Fruit fly (Drosophila melanogaster) whole organism, embryonic: ENCODE measurements around the gene cold.

Source experiments
- Atf6 ChIP-seq: fragments of 200-800 bp; sonication (Bioruptor generic); IDR thresholded peaks from 2 replicates; pipeline ENCODE4 v1.3.6; 2022; ENCODE audit warnings: missing biosample characterization, missing genetic modification characterization
- B-H2 ChIP-seq: fragments of 200-800 bp; sonication (Bioruptor generic); optimal IDR thresholded peaks from 2 replicates; lab custom pipeline; 2018; ENCODE audit warnings: missing biosample characterization, mild to moderate bottlenecking, missing genetic modification characterization
- BEAF-32 ChIP-seq: fragments of 200-800 bp; sonication (Bioruptor generic); optimal IDR thresholded peaks from 3 replicates; lab custom pipeline; 2017; ENCODE audit warnings: missing biosample characterization, missing genetic modification characterization, mild to moderate bottlenecking, moderate library complexity, missing genetic modification reagents
- Bgb ChIP-seq: fragments of 200-800 bp; sonication (Bioruptor generic); IDR thresholded peaks from 2 replicates; pipeline ENCODE4 v1.3.6; 2022; ENCODE audit warnings: missing biosample characterization, missing genetic modification characterization; ENCODE audit not compliant: partially characterized antibody
- CG10543 ChIP-seq: fragments of 200-800 bp; sonication (Bioruptor generic); optimal IDR thresholded peaks from 3 replicates; lab custom pipeline; 2017; ENCODE audit warnings: missing biosample characterization, mild to moderate bottlenecking, missing genetic modification characterization, moderate library complexity
- CG11456 ChIP-seq: fragments of 200-800 bp; sonication (Bioruptor generic); IDR thresholded peaks from 3 replicates; pipeline ENCODE4 v1.3.6; 2022; ENCODE audit warnings: missing biosample characterization, missing genetic modification characterization
- CG13287 ChIP-seq: fragments of 200-800 bp; sonication (Bioruptor generic); IDR thresholded peaks from 2 replicates; pipeline ENCODE4 v1.3.6; 2022; ENCODE audit warnings: missing biosample characterization, missing genetic modification characterization; ENCODE audit not compliant: partially characterized antibody
- CG14667 ChIP-seq: fragments of 200-800 bp; sonication (Bioruptor generic); IDR thresholded peaks from 2 replicates; pipeline ENCODE4 v1.3.6; 2022; ENCODE audit warnings: missing biosample characterization, missing genetic modification characterization
- CG17802 ChIP-seq: fragments of 200-800 bp; sonication (Bioruptor generic); optimal IDR thresholded peaks from 2 replicates; lab custom pipeline; 2018; ENCODE audit warnings: missing biosample characterization, mild to moderate bottlenecking, missing genetic modification characterization, moderate library complexity
- CG2875 ChIP-seq: fragments of 200-800 bp; sonication (Bioruptor generic); optimal IDR thresholded peaks from 2 replicates; lab custom pipeline; 2017; ENCODE audit warnings: missing biosample characterization, mild to moderate bottlenecking, missing genetic modification characterization, missing genetic modification reagents
- CG30020 ChIP-seq: fragments of 200-800 bp; optimal IDR thresholded peaks from 2 replicates; lab custom pipeline; 2019; ENCODE audit warnings: missing biosample characterization, mild to moderate bottlenecking, missing genetic modification characterization, moderate library complexity
- CG34224 ChIP-seq: fragments of 200-800 bp; sonication (Bioruptor generic); IDR thresholded peaks from 3 replicates; pipeline ENCODE4 v1.3.6; 2022; ENCODE audit warnings: missing biosample characterization, missing genetic modification characterization; ENCODE audit not compliant: partially characterized antibody
- CG42726 ChIP-seq: fragments of 200-800 bp; sonication (Bioruptor generic); IDR thresholded peaks from 2 replicates; pipeline ENCODE4 v1.3.6; 2022; ENCODE audit warnings: missing biosample characterization, missing genetic modification characterization; ENCODE audit not compliant: partially characterized antibody
- CG7372 ChIP-seq: fragments of 200-800 bp; sonication (Bioruptor generic); IDR thresholded peaks from 2 replicates; pipeline ENCODE4 v1.3.6; 2022; ENCODE audit warnings: missing biosample characterization, missing genetic modification characterization
- CG7963 ChIP-seq: fragments of 200-800 bp; sonication (Bioruptor generic); IDR thresholded peaks from 3 replicates; pipeline ENCODE4 v1.3.6; 2022; ENCODE audit warnings: missing biosample characterization, missing genetic modification characterization; ENCODE audit not compliant: partially characterized antibody
- CG8290 ChIP-seq, 3 experiments: fragments of 200-800 bp; sonication (Bioruptor generic); optimal IDR thresholded peaks; 2 replicates each; lab custom pipeline; 2016 to 2019; ENCODE audit warnings: missing biosample characterization in 3 of 3, missing genetic modification characterization in 3 of 3, mild to moderate bottlenecking in 2 of 3, moderate library complexity in 1 of 3
- CG8478 ChIP-seq: fragments of >200 bp; optimal IDR thresholded peaks from 2 replicates; lab custom pipeline; 2018
- CG9215 ChIP-seq: fragments of 200-800 bp; sonication (Bioruptor generic); IDR thresholded peaks from 2 replicates; pipeline ENCODE4 v1.3.6; 2022; ENCODE audit warnings: missing biosample characterization, missing genetic modification characterization
- Dp ChIP-seq: fragments of 200-800 bp; sonication (Bioruptor generic); optimal IDR thresholded peaks from 2 replicates; lab custom pipeline; 2018; ENCODE audit warnings: missing biosample characterization, mild to moderate bottlenecking, missing genetic modification characterization, moderate library complexity
- HLH3B ChIP-seq: fragments of 200-800 bp; sonication (Bioruptor generic); IDR thresholded peaks from 2 replicates; pipeline ENCODE4 v1.3.6; 2022; ENCODE audit warnings: missing biosample characterization, missing genetic modification characterization
- Kr ChIP-seq: fragments of 200-800 bp; sonication (Bioruptor generic); optimal IDR thresholded peaks from 2 replicates; lab custom pipeline; 2017; ENCODE audit warnings: missing biosample characterization, mild to moderate bottlenecking, missing genetic modification characterization
- Mrtf ChIP-seq: fragments of 200-800 bp; sonication (Bioruptor generic); IDR thresholded peaks from 3 replicates; pipeline ENCODE4 v1.3.6; 2022; ENCODE audit warnings: missing biosample characterization, missing genetic modification characterization
- Nf-YA ChIP-seq: fragments of 200-800 bp; sonication (Bioruptor generic); IDR thresholded peaks from 2 replicates; pipeline ENCODE4 v1.3.6; 2022; ENCODE audit warnings: missing biosample characterization, missing genetic modification characterization
- Sin3A ChIP-seq: fragments of >200 bp; optimal IDR thresholded peaks from 2 replicates; lab custom pipeline; 2018
- amos ChIP-seq: fragments of 200-800 bp; sonication (Bioruptor generic); IDR thresholded peaks from 2 replicates; pipeline ENCODE4 v1.3.6; 2022; ENCODE audit warnings: missing biosample characterization, missing genetic modification characterization; ENCODE audit not compliant: partially characterized antibody
- az2 ChIP-seq: fragments of 200-800 bp; sonication (Bioruptor generic); optimal IDR thresholded peaks from 3 replicates; lab custom pipeline; 2016; ENCODE audit warnings: missing biosample characterization, missing genetic modification characterization
- bbx ChIP-seq: fragments of 200-800 bp; sonication (Bioruptor generic); IDR thresholded peaks from 2 replicates; pipeline ENCODE4 v1.3.6; 2022; ENCODE audit warnings: missing biosample characterization, missing genetic modification characterization; ENCODE audit not compliant: partially characterized antibody
- cato ChIP-seq: fragments of 200-800 bp; sonication (Bioruptor generic); optimal IDR thresholded peaks from 2 replicates; lab custom pipeline; 2016; ENCODE audit warnings: missing biosample characterization, missing genetic modification characterization, borderline replicate concordance
- chinmo ChIP-seq: fragments of 200-800 bp; sonication (Bioruptor generic); IDR thresholded peaks from 4 replicates; pipeline ENCODE4 v1.3.6; 2022; ENCODE audit warnings: missing biosample characterization, missing genetic modification characterization; ENCODE audit not compliant: partially characterized antibody
- ci ChIP-seq: fragments of 200-800 bp; sonication (Bioruptor generic); IDR thresholded peaks from 3 replicates; pipeline ENCODE4 v1.3.6; 2022; ENCODE audit warnings: missing biosample characterization, missing genetic modification characterization
- croc ChIP-seq: fragments of 200-800 bp; sonication (Bioruptor generic); conservative IDR thresholded peaks from 3 replicates; pipeline ENCODE4 v1.3.6; 2022; ENCODE audit warnings: missing biosample characterization, missing genetic modification characterization
- dpn ChIP-seq, 2 experiments: fragments of 200-800 bp; sonication (Bioruptor generic); optimal IDR thresholded peaks; 3 replicates each; lab custom pipeline; 2016; ENCODE audit warnings: missing biosample characterization in 2 of 2, missing genetic modification characterization in 2 of 2
- fd96Cb ChIP-seq: fragments of 200-800 bp; sonication (Bioruptor generic); optimal IDR thresholded peaks from 2 replicates; lab custom pipeline; 2018; ENCODE audit warnings: missing biosample characterization, mild to moderate bottlenecking, missing genetic modification characterization, moderate library complexity
- grau ChIP-seq: fragments of 200-800 bp; optimal IDR thresholded peaks from 3 replicates; lab custom pipeline; 2019; ENCODE audit warnings: missing biosample characterization, mild to moderate bottlenecking, missing genetic modification characterization, moderate library complexity
- hbn ChIP-seq: fragments of 200-800 bp; sonication (Bioruptor generic); IDR thresholded peaks from 2 replicates; pipeline ENCODE4 v1.3.6; 2022; ENCODE audit warnings: missing biosample characterization, missing genetic modification characterization; ENCODE audit not compliant: partially characterized antibody
- nerfin-1 ChIP-seq: fragments of 200-800 bp; sonication (Bioruptor generic); optimal IDR thresholded peaks from 3 replicates; lab custom pipeline; 2019; ENCODE audit warnings: missing biosample characterization, mild to moderate bottlenecking, missing genetic modification characterization, moderate library complexity
- p53 ChIP-seq: fragments of 200-800 bp; sonication (Bioruptor generic); optimal IDR thresholded peaks from 2 replicates; lab custom pipeline; 2016; ENCODE audit warnings: missing biosample characterization, missing genetic modification characterization
- pfk ChIP-seq: fragments of 200-800 bp; sonication (Bioruptor generic); optimal IDR thresholded peaks from 2 replicates; lab custom pipeline; 2018; ENCODE audit warnings: missing biosample characterization, mild to moderate bottlenecking, missing genetic modification characterization, moderate library complexity
- pzg ChIP-seq: fragments of 200-800 bp; sonication (Bioruptor generic); optimal IDR thresholded peaks from 3 replicates; lab custom pipeline; 2018; ENCODE audit warnings: missing biosample characterization, mild to moderate bottlenecking, missing genetic modification characterization, moderate library complexity
- sd ChIP-seq: fragments of 200-800 bp; sonication (Bioruptor generic); optimal IDR thresholded peaks from 3 replicates; lab custom pipeline; 2018; ENCODE audit warnings: missing biosample characterization, mild to moderate bottlenecking, missing genetic modification characterization, moderate library complexity
- shn ChIP-seq: fragments of 200-800 bp; sonication (Bioruptor generic); optimal IDR thresholded peaks from 3 replicates; lab custom pipeline; 2016; ENCODE audit warnings: missing biosample characterization, missing genetic modification characterization
- tap ChIP-seq: fragments of 200-800 bp; optimal IDR thresholded peaks from 3 replicates; lab custom pipeline; 2019; ENCODE audit warnings: missing biosample characterization, mild to moderate bottlenecking, missing genetic modification characterization, moderate library complexity
- tio ChIP-seq: fragments of 200-800 bp; sonication (Bioruptor generic); optimal IDR thresholded peaks from 2 replicates; lab custom pipeline; 2017; ENCODE audit warnings: missing biosample characterization, missing genetic modification characterization, inconsistent platforms
- trh ChIP-seq: fragments of 200-800 bp; sonication (Bioruptor generic); optimal IDR thresholded peaks from 2 replicates; lab custom pipeline; 2016; ENCODE audit warnings: missing biosample characterization, missing genetic modification characterization
- twi ChIP-seq: fragments of 200-800 bp; optimal IDR thresholded peaks from 2 replicates; lab custom pipeline; 2019; ENCODE audit warnings: missing biosample characterization, mild to moderate bottlenecking, missing genetic modification characterization, moderate library complexity
- vnd ChIP-seq: fragments of 200-800 bp; sonication (Bioruptor generic); IDR thresholded peaks from 3 replicates; pipeline ENCODE4 v1.3.6; 2022; ENCODE audit warnings: missing biosample characterization, missing genetic modification characterization; ENCODE audit not compliant: partially characterized antibody

Gene cold

DNA sequence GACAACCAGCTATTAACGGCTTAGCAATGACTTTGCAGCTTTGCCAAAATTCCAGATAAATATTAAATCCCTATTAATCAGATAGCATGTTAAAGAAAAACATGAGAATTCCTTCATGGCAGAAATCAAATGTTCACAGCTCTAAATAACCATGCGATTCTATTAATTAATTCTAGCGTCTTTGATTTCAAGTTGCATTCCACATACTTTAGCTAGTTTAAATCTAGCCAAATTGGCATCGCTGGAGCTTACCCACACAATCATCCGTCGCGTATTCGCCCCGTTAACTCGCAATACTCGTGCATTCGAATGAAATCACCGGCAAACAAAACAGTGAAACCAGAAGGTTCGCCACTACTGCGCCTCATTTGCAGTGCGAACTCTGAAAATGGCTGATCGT lies 14.8 kb upstream of the cold start, which contains the start of gene Tspo (continued):
- TF ChIP-seq shn (GFP tag; lab: Kevin White, UChicago) (no peak), chinmo (GFP tag; lab: Robert Waterston, UW) (peak; percentile 81; the same call in 1 of the 4 replicates), sd (peak; percentile 80), grau (peak; percentile 28), B-H2 (GFP tag; lab: Kevin White, UChicago) (no peak), croc (GFP tag; lab: Robert Waterston, UW) (no peak), pfk (GFP tag; lab: Kevin White, UChicago) (no peak), CG8478 (lab: Kevin White, UChicago) (peak; percentile 35), CG7372 (GFP tag; lab: Robert Waterston, UW) (0 out of 2 replicates have a peak, but pooled peaks have one; percentile 31), CG13287 (GFP tag; lab: Robert Waterston, UW) (no peak), amos (GFP tag; lab: Robert Waterston, UW) (peak; percentile 14; the same call in 1 of the 2 replicates), CG14667 (GFP tag; lab: Robert Waterston, UW) (no peak), pzg (GFP tag; lab: Kevin White, UChicago) (peak; percentile 24), CG10543 (GFP tag; lab: Kevin White, UChicago) (peak; percentile 34), CG2875 (GFP tag; lab: Kevin White, UChicago) (no peak), CG8290 (GFP tag; optimal IDR thresholded peaks at IDR 0.05; lab: Kevin White, UChicago) (no peak), CG8290 (tag; optimal IDR thresholded peaks at IDR 0.05; lab: Kevin White, UChicago) (peak in 1 of 2 experiments; percentile 43), tio (no peak), CG30020 (tag; lab: Kevin White, UChicago) (no peak), Kr (GFP tag; lab: Kevin White, UChicago) (no peak), hbn (GFP tag; lab: Robert Waterston, UW) (no peak)

DNA sequence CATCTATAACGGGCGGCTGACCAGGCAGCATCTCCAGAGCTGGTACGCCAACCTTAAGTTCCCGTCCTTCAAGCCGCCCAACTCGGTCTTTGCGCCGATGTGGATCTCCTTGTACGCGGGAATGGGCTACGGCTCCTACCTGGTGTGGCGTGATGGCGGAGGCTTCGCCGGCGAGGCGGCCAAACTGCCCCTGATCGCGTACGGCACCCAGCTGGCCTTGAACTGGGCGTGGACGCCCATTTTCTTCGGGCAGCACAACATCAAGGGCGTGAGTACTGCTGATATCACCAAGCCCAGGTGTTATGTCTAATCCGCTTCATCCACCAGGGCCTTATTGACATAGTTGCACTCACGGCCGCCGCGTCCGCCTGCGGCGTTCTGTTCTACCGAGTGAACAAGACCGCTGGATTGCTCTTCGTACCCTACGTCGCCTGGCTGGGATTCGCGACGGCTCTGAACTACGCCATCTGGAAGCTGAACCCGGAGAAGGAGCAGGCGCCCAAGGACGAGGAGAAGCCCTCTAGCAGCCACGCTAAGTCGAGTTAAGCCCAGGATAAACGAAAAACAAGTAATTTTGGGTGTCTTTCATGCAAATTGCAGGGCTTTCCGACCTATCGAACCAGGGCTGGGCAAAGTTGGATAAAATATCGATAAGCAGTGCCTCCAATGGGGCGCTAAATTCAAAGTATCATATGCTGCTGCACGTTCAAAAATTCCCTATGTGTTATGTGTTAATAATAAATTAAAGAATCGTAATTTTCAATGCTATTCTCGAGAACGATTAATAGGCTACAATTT lies 14.1 kb upstream of the cold start, which contains the start of gene rempA:
rempA (minus strand) TSS at position 541 of the 798 bp plus-strand sequence.
- no peak for TF ChIP-seq HLH3B (GFP tag; lab: Robert Waterston, UW)
- TF ChIP-seq sd: no peak
- TF ChIP-seq Bgb (GFP tag; lab: Robert Waterston, UW): peak; percentile 73
- no peak for TF ChIP-seq Mrtf (GFP tag; lab: Robert Waterston, UW)
- no peak for TF ChIP-seq CG17802
- peak; percentile 30 for TF ChIP-seq Sin3A
- TF ChIP-seq p53 (GFP tag; lab: Kevin White, UChicago): no peak
- TF ChIP-seq ci (GFP tag; lab: Robert Waterston, UW): no peak
- TF ChIP-seq Dp (GFP tag; lab: Kevin White, UChicago): peak; percentile 91
- no peak for TF ChIP-seq twi (tag; lab: Kevin White, UChicago)
- peak; percentile 78 for TF ChIP-seq bbx (GFP tag; lab: Robert Waterston, UW)
- TF ChIP-seq CG13287 (GFP tag; lab: Robert Waterston, UW): peak; percentile 82
- peak; percentile 35; the same call in 1 of the 2 replicates for TF ChIP-seq CG42726 (GFP tag; lab: Robert Waterston, UW)
- 0 out of 4 replicates have a peak, but pooled peaks have one; percentile 36 for TF ChIP-seq chinmo (GFP tag; lab: Robert Waterston, UW)
- no peak for TF ChIP-seq dpn (GFP tag; optimal IDR thresholded peaks at IDR 0.05; lab: Kevin White, UChicago)
- TF ChIP-seq az2 (GFP tag; lab: Kevin White, UChicago): no peak
- no peak for TF ChIP-seq CG9215 (GFP tag; lab: Robert Waterston, UW)
- no peak for TF ChIP-seq cato (GFP tag; lab: Kevin White, UChicago)
- no peak for TF ChIP-seq fd96Cb
- TF ChIP-seq CG7963: peak; percentile 53; the same call in 1 of the 3 replicates
- no peak for TF ChIP-seq Atf6 (GFP tag; lab: Robert Waterston, UW)
- TF ChIP-seq nerfin-1 (tag; lab: Kevin White, UChicago): no peak
- no peak for TF ChIP-seq CG11456 (GFP tag; lab: Robert Waterston, UW)
- TF ChIP-seq tap (tag; lab: Kevin White, UChicago): no peak
- TF ChIP-seq vnd (GFP tag; lab: Robert Waterston, UW): peak; percentile 37; the same call in 1 of the 3 replicates
- TF ChIP-seq Nf-YA: no peak
- TF ChIP-seq BEAF-32 (GFP tag; lab: Kevin White, UChicago): peak; percentile 74
- peak; percentile 57; the same call in 2 of the 3 replicates for TF ChIP-seq CG34224 (GFP tag; lab: Robert Waterston, UW)
- no peak for TF ChIP-seq trh (GFP tag; lab: Kevin White, UChicago)
